Worm (Caenorhabditis elegans): Measurements from ENCODE around the gene K07H8.7.

Gene K07H8.7

ce11 chrIV:8233268-8233667 is 26.5 kb downstream of the K07H8.7 start:
- TF ChIP-seq blmp-1 (tag; optimal IDR thresholded peaks at IDR 0.05; ENCODE audit: insufficient read depth) = peak; percentile 42
- TF ChIP-seq gmeb-1 (tag; optimal IDR thresholded peaks at IDR 0.05) = no peak

DNA sequence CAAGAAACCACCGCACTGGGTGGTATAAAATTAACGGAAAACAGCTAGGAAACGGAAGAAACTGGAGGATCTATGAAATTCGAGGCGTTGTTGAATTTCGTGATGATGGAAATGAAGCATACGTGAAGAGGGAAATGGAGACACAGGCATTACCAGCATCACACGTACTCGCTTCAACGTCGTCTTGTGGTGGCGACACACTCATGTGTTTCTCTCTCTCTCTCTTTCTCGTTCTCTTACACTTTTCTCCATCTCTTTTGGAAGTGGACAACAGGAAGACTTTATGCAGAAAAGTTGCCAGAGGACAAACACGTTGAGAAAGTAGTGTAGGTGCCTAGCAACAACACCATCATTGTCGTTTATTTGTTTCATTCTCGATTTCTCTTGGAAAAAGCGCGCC is 27.4 kb downstream of the K07H8.7 start:
- TF ChIP-seq unc-55 (GFP tag; optimal IDR thresholded peaks at IDR 0.05) = peak; percentile 73
- no peak for TF ChIP-seq mab-5 (tag; optimal IDR thresholded peaks at IDR 0.05)
- no peak for TF ChIP-seq lin-39 (tag; optimal IDR thresholded peaks at IDR 0.05)
- TF ChIP-seq Y55F3AM.14 (GFP tag; optimal IDR thresholded peaks at IDR 0.05) = no peak
- TF ChIP-seq gmeb-1 (tag; optimal IDR thresholded peaks at IDR 0.05) = no peak
- peak in 1 of 2 experiments; percentile 47 for TF ChIP-seq lsy-2 (tag; optimal IDR thresholded peaks at IDR 0.05)
- TF ChIP-seq dmd-4 (tag; optimal IDR thresholded peaks at IDR 0.05) = no peak
- TF ChIP-seq elt-3 (tag; optimal IDR thresholded peaks at IDR 0.05) = no peak
- TF ChIP-seq unc-39 (tag; optimal IDR thresholded peaks at IDR 0.05) = no peak
- no peak for TF ChIP-seq skn-1 (tag; optimal IDR thresholded peaks at IDR 0.05)
- no peak for TF ChIP-seq ceh-16 (tag; optimal IDR thresholded peaks at IDR 0.05)
- TF ChIP-seq crh-2 (tag; optimal IDR thresholded peaks at IDR 0.05) = peak; percentile 33
- TF ChIP-seq nhr-77 (tag; optimal IDR thresholded peaks at IDR 0.05) = no peak
- TF ChIP-seq lin-11 (tag; optimal IDR thresholded peaks at IDR 0.05) = peak; percentile 55
- peak; percentile 57 for TF ChIP-seq C34F6.9 (tag; optimal IDR thresholded peaks at IDR 0.05)
- peak; percentile 80 for TF ChIP-seq nhr-129 (tag; optimal IDR thresholded peaks at IDR 0.05)
- no peak for TF ChIP-seq nhr-12 (tag; optimal IDR thresholded peaks at IDR 0.05)
- TF ChIP-seq fos-1 (tag; optimal IDR thresholded peaks at IDR 0.05) = peak; percentile 25
- no peak for TF ChIP-seq mbf-1 (tag; optimal IDR thresholded peaks at IDR 0.05)

ce11 chrIV:8229523-8229922 is 30.3 kb downstream of the K07H8.7 start:
- TF ChIP-seq mdl-1 (tag; optimal IDR thresholded peaks at IDR 0.05) = peak in 1 of 2 experiments; percentile 37
- peak; percentile 4 for TF ChIP-seq fos-1 (tag; optimal IDR thresholded peaks at IDR 0.05)
- no peak for TF ChIP-seq ztf-4 (tag; optimal IDR thresholded peaks at IDR 0.05)
- TF ChIP-seq unc-39 (tag; optimal IDR thresholded peaks at IDR 0.05) = no peak
- TF ChIP-seq R02D3.7 (tag; optimal IDR thresholded peaks at IDR 0.05) = no peak
- TF ChIP-seq mab-5 (tag; optimal IDR thresholded peaks at IDR 0.05) = no peak
- peak; percentile 80 for TF ChIP-seq sma-9 (GFP tag; optimal IDR thresholded peaks at IDR 0.05)
- no peak for TF ChIP-seq sma-9 (tag; optimal IDR thresholded peaks at IDR 0.05)
- peak; percentile 20 for TF ChIP-seq C34F6.9 (tag; optimal IDR thresholded peaks at IDR 0.05)
- TF ChIP-seq gmeb-1 (tag; optimal IDR thresholded peaks at IDR 0.05) = peak; percentile 44
- peak; percentile 11 for TF ChIP-seq egl-27 (tag; optimal IDR thresholded peaks at IDR 0.05)
- peak; percentile 91 for TF ChIP-seq F13H6.1 (tag; optimal IDR thresholded peaks at IDR 0.05)
- TF ChIP-seq snpc-4 (tag; optimal IDR thresholded peaks at IDR 0.05) = no peak
- peak; percentile 2 for TF ChIP-seq nhr-25 (tag; optimal IDR thresholded peaks at IDR 0.05)
- TF ChIP-seq Y55F3AM.14 (GFP tag; optimal IDR thresholded peaks at IDR 0.05) = no peak
- no peak for TF ChIP-seq ceh-16 (tag; optimal IDR thresholded peaks at IDR 0.05)
- TF ChIP-seq nhr-12 (tag; optimal IDR thresholded peaks at IDR 0.05) = no peak
- TF ChIP-seq nhr-129 (tag; optimal IDR thresholded peaks at IDR 0.05) = peak; percentile 52
- TF ChIP-seq crh-2 (tag; optimal IDR thresholded peaks at IDR 0.05) = peak; percentile 29
- peak; percentile 50 for TF ChIP-seq sma-3 (GFP tag; optimal IDR thresholded peaks at IDR 0.05)
- TF ChIP-seq lin-39 (tag; optimal IDR thresholded peaks at IDR 0.05) = no peak
- no peak for TF ChIP-seq peb-1 (tag; optimal IDR thresholded peaks at IDR 0.05)
- no peak for TF ChIP-seq nhr-237 (tag; optimal IDR thresholded peaks at IDR 0.05)
- TF ChIP-seq ztf-11 (tag; optimal IDR thresholded peaks at IDR 0.05) = no peak
- TF ChIP-seq lsy-2 (tag; optimal IDR thresholded peaks at IDR 0.05) = peak in 1 of 2 experiments; percentile 29
- TF ChIP-seq blmp-1 (tag; optimal IDR thresholded peaks at IDR 0.05; ENCODE audit: insufficient read depth) = no peak

ce11 chrIV:8226474-8226873 is 33.3 kb downstream of the K07H8.7 start:
- TF ChIP-seq nhr-21 (tag; optimal IDR thresholded peaks at IDR 0.05) (no peak), mdl-1 (tag; optimal IDR thresholded peaks at IDR 0.05) (no peak), ceh-16 (tag; optimal IDR thresholded peaks at IDR 0.05) (no peak), dmd-4 (tag; optimal IDR thresholded peaks at IDR 0.05) (no peak), nhr-77 (tag; optimal IDR thresholded peaks at IDR 0.05) (no peak), sem-4 (tag; optimal IDR thresholded peaks at IDR 0.05) (no peak), elt-3 (tag; optimal IDR thresholded peaks at IDR 0.05) (no peak), gmeb-1 (tag; optimal IDR thresholded peaks at IDR 0.05) (no peak), egl-27 (tag; optimal IDR thresholded peaks at IDR 0.05) (no peak), lin-39 (tag; optimal IDR thresholded peaks at IDR 0.05) (no peak), sma-9 (GFP tag; optimal IDR thresholded peaks at IDR 0.05) (no peak), sma-9 (tag; optimal IDR thresholded peaks at IDR 0.05) (no peak)

Data from whole organism, L2 larva.